Worm (Caenorhabditis elegans): ENCODE measurements around the gene T28C6.3.

- no peak for TF ChIP-seq nhr-237 (tag; optimal IDR thresholded peaks at IDR 0.05)
- no peak for TF ChIP-seq unc-39 (tag; optimal IDR thresholded peaks at IDR 0.05)
Observed at ce11 chrIV:8869624-8870023, 49.5 kb downstream of the T28C6.3 start, which contains the start of gene npp-23.

Data from whole organism, mixed stage, embryonic.